Worm (Caenorhabditis elegans): Measurements from ENCODE around the gene T09A5.4.

DNA sequence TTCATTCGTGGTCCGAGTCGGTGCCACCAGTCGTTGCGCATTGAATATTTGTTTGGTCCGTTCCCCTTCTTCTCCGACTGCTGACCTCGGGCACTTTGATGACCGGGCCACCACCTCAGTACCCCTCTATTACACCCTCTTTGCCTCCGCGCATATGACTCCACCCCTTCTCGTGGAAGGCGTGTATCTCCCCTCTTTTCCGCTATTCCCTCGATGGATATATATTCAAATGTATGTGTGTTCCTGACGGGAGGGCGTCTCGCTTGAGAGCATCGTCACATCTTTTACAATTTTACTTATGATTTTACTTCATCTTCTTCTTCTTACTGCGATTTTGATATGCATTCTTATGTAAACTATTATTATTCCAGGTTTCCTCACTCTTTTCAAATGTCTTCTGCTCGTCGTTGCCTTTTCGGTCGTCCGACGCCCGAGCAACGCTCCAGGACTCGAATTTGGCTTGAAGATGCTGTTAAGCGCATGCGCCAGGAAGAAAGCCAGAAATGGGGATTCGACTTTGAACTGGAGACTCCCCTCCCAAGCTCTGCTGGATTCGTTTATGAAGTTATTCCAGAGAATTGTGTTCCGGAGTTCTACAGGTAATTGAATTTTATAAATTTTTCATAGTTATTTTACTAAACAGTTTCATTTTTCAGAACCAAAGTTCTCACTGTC is 35.0 kb upstream of the T09A5.4 start, which contains the start of gene cki-1:
- no peak for TF ChIP-seq med-1 (GFP tag; optimal IDR thresholded peaks at IDR 0.05; ENCODE audit: insufficient read depth)
- TF ChIP-seq T22C8.4 (GFP tag; IDR thresholded peaks at IDR 0.05), result no peak
- 0 out of 2 replicates have a peak, but pooled peaks have one; percentile 48 for TF ChIP-seq tab-1 (GFP tag; IDR thresholded peaks at IDR 0.05)
- peak; percentile 58 for TF ChIP-seq flt-1 (GFP tag; IDR thresholded peaks at IDR 0.05)
